Fruit fly (Drosophila melanogaster): ENCODE results near the gene Argk2.
A peak's percentile ranks its signal among the peaks of the same experiment; 100 is the strongest.

Gene Argk2

DNA sequence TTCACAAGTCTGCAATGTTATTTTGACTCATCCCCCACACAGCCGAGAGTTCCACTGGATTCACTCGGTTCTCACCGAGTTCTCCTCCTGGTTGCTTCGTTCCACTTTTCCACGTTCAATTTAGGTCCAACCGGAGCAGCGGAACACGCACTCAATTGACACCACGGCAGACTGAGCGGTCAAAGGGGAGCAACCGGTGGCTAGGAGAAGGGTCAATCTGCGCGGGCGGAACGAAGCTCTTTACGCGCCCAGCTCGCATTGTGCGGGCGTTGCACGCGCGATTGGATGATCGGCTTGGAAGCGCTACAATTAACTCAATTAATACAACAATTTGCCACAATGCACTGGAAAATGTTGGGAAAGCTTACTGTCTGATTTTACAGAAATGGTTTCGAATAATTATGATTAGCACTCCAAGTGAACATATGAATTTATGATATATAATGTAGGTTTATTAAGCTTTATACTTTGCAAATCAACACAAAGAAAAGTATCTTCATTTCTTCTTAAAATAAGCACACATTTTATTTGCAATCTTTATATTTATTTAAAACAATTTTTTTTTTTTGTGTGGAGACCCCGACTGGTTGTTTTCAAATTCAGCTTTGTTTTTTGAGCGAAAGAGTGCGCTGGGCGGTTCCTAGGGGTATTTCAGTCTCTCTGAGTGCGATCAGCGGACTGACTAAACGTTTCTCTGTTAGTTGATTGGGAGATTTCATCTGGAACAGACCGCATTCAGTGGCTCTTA, 45.3 kb downstream of the Argk2 start, which contains the start of gene CG32032 (continued):
- TF ChIP-seq B-H1 (GFP tag; IDR thresholded peaks at IDR 0.05) = no peak
- TF ChIP-seq CG4328 (GFP tag; optimal IDR thresholded peaks at IDR 0.05) = no peak
- TF ChIP-seq tup (GFP tag; optimal IDR thresholded peaks at IDR 0.05) = no peak
- peak; percentile 44 for TF ChIP-seq cwo (GFP tag; optimal IDR thresholded peaks at IDR 0.05)
- no peak for TF ChIP-seq so (GFP tag; IDR thresholded peaks at IDR 0.05)
- peak; percentile 53 for TF ChIP-seq gcm (GFP tag; optimal IDR thresholded peaks at IDR 0.05)
- no peak for TF ChIP-seq CG7357 (GFP tag; IDR thresholded peaks at IDR 0.05)
- TF ChIP-seq CG10959 (GFP tag; IDR thresholded peaks at IDR 0.05) = 0 out of 2 replicates have a peak, but pooled peaks have one; percentile 12
- TF ChIP-seq Hey (tag; optimal IDR thresholded peaks at IDR 0.05) = no peak
- no peak for TF ChIP-seq CG4730 (GFP tag; IDR thresholded peaks at IDR 0.05)
- TF ChIP-seq CG4820 (GFP tag; optimal IDR thresholded peaks at IDR 0.05) = no peak
- TF ChIP-seq Sin3A (optimal IDR thresholded peaks at IDR 0.05) = no peak
- TF ChIP-seq chif (GFP tag; optimal IDR thresholded peaks at IDR 0.05) = no peak
- TF ChIP-seq CG3163 (GFP tag; optimal IDR thresholded peaks at IDR 0.05) = no peak
- TF ChIP-seq maf-S (GFP tag; optimal IDR thresholded peaks at IDR 0.05) = no peak
- TF ChIP-seq usp (GFP tag; optimal IDR thresholded peaks at IDR 0.05) = no peak
- no peak for TF ChIP-seq az2 (GFP tag; optimal IDR thresholded peaks at IDR 0.05)
- no peak for TF ChIP-seq wek (GFP tag; optimal IDR thresholded peaks at IDR 0.05)
- no peak for TF ChIP-seq CG8478 (optimal IDR thresholded peaks at IDR 0.05)
- TF ChIP-seq CG15514 (GFP tag; optimal IDR thresholded peaks at IDR 0.05) = no peak
- TF ChIP-seq CG5953 (GFP tag; IDR thresholded peaks at IDR 0.05) = no peak
- no peak for TF ChIP-seq da (GFP tag; optimal IDR thresholded peaks at IDR 0.05)
- TF ChIP-seq CG17359 (tag; optimal IDR thresholded peaks at IDR 0.05) = no peak
- TF ChIP-seq Dad (GFP tag; optimal IDR thresholded peaks at IDR 0.05) = no peak
- no peak for TF ChIP-seq sens (GFP tag)
- peak; percentile 14 for TF ChIP-seq Med (GFP tag)
- TF ChIP-seq CG10654 (GFP tag; optimal IDR thresholded peaks at IDR 0.05) = no peak
- TF ChIP-seq Mes4 (GFP tag; optimal IDR thresholded peaks at IDR 0.05) = no peak
- TF ChIP-seq zfh1 (GFP tag; IDR thresholded peaks at IDR 0.05) = no peak
- no peak for TF ChIP-seq CG3407 (GFP tag; optimal IDR thresholded peaks at IDR 0.05)
- no peak for TF ChIP-seq CG3065 (GFP tag; optimal IDR thresholded peaks at IDR 0.05)
- TF ChIP-seq Mrtf (GFP tag; IDR thresholded peaks at IDR 0.05) = no peak
- no peak for TF ChIP-seq HLH3B (GFP tag; IDR thresholded peaks at IDR 0.05)
- TF ChIP-seq CG8359 (GFP tag; optimal IDR thresholded peaks at IDR 0.05; ENCODE audit: borderline replicate concordance) = no peak
- TF ChIP-seq ERR (GFP tag; optimal IDR thresholded peaks at IDR 0.05) = no peak
- TF ChIP-seq Hmx (GFP tag; optimal IDR thresholded peaks at IDR 0.05) = no peak
- TF ChIP-seq Fer1 (GFP tag; optimal IDR thresholded peaks at IDR 0.05) = no peak
- no peak for TF ChIP-seq HHEX (GFP tag; optimal IDR thresholded peaks at IDR 0.05)
- peak in 1 of 2 experiments; percentile 64 for TF ChIP-seq Hr78 (GFP tag; optimal IDR thresholded peaks at IDR 0.05)
- no peak for TF ChIP-seq shn (GFP tag; optimal IDR thresholded peaks at IDR 0.05)
- TF ChIP-seq Side (GFP tag; optimal IDR thresholded peaks at IDR 0.05) = no peak
- no peak for TF ChIP-seq dati (GFP tag; IDR thresholded peaks at IDR 0.05)
- TF ChIP-seq nerfin-2 (GFP tag; IDR thresholded peaks at IDR 0.05; ENCODE audit: partially characterized antibody) = no peak
- TF ChIP-seq Hr51 (GFP tag; optimal IDR thresholded peaks at IDR 0.05) = peak in 1 of 2 experiments; percentile 51
- peak; percentile 7 for TF ChIP-seq CG6765 (GFP tag; optimal IDR thresholded peaks at IDR 0.05)
- no peak for TF ChIP-seq pnt (GFP tag; optimal IDR thresholded peaks at IDR 0.05)
- TF ChIP-seq CG2116 (GFP tag; optimal IDR thresholded peaks at IDR 0.05) = no peak
- peak; percentile 2 for TF ChIP-seq fd96Cb (tag; optimal IDR thresholded peaks at IDR 0.05)
- no peak for TF ChIP-seq sim (GFP tag; IDR thresholded peaks at IDR 0.05)
- TF ChIP-seq dysf (GFP tag; IDR thresholded peaks at IDR 0.05) = 0 out of 3 replicates have a peak, but pooled peaks have one; percentile 47
- TF ChIP-seq CG3281 (GFP tag; optimal IDR thresholded peaks at IDR 0.05) = peak; percentile 11
